Fruit fly (Drosophila melanogaster): ENCODE measurements around the gene shps.

The shps gene

DNA sequence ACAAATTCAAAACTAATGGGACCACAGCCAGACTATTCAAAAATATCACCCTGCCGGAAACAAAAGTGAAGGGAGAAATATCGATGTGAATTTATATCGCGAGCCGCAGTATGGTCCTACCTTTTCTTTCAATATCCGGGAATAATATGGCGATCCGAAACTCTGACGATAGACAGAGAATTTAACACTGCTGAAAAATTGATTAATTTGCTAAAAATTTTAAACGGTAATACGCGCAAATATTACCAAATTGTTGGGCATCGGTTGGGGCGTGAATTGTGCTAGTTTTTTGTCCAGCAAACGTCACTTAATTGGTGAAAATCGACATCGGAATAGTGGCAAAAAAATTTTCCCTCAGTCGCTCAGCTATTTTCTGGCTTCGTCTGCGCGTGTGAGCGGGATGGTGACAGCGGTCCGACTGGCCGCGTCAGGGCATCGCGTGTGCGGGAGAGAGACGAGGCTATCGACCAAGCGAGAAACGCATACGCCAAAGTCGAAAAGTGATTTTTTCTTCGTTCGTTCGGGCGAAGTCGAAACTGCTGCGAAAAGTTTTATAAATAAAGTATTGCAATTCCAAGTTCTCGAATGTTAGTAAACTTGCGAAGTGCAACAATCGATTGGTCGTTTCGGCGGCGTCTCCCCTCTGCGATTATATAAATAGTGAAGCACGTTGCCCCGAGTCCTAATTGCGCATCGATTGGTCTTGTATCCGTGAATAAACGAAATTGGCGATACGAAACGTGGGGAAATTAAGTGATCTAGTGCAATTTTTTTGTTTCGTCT is 48.8 kb upstream of the shps start, which contains the start of gene mask (continued):
- TF ChIP-seq CG14014 (GFP tag; IDR thresholded peaks at IDR 0.05) (peak; percentile 75), pan (optimal IDR thresholded peaks at IDR 0.05) (no peak), pan (GFP tag; optimal IDR thresholded peaks at IDR 0.05 in 1 of 2, IDR thresholded peaks at IDR 0.05 in 1 of 2) (peak in 1 of 2 experiments; percentile 80), CG10543 (GFP tag; optimal IDR thresholded peaks at IDR 0.05) (peak; percentile 92), danr (GFP tag; IDR thresholded peaks at IDR 0.05) (peak; percentile 16; the same call in 1 of the 2 replicates), CG6272 (GFP tag; IDR thresholded peaks at IDR 0.05) (peak; percentile 66), Hr78 (GFP tag; optimal IDR thresholded peaks at IDR 0.05) (no peak), CG10366 (GFP tag; IDR thresholded peaks at IDR 0.05) (peak; percentile 76), CG18764 (GFP tag; optimal IDR thresholded peaks at IDR 0.05) (peak; percentile 57), CG12659 (GFP tag; optimal IDR thresholded peaks at IDR 0.05) (peak; percentile 89), NfI (GFP tag; optimal IDR thresholded peaks at IDR 0.05) (peak; percentile 93), br (optimal IDR thresholded peaks at IDR 0.05) (no peak), onecut (GFP tag; IDR thresholded peaks at IDR 0.05) (peak; percentile 74), sisA (GFP tag; IDR thresholded peaks at IDR 0.05) (peak; percentile 31; the same call in 1 of the 2 replicates), CG11247 (GFP tag; IDR thresholded peaks at IDR 0.05) (peak; percentile 87), sim (GFP tag; IDR thresholded peaks at IDR 0.05) (peak; percentile 66), ash1 (GFP tag; optimal IDR thresholded peaks at IDR 0.05) (peak; percentile 90), cg (GFP tag; optimal IDR thresholded peaks at IDR 0.05) (peak; percentile 52), CG31388 (GFP tag; optimal IDR thresholded peaks at IDR 0.05) (no peak), lbe (GFP tag; optimal IDR thresholded peaks at IDR 0.05) (peak; percentile 52), ap (GFP tag; IDR thresholded peaks at IDR 0.05) (peak; percentile 69; the same call in 1 of the 2 replicates), Scr (GFP tag; IDR thresholded peaks at IDR 0.05; ENCODE audit: partially characterized antibody) (0 out of 2 replicates have a peak, but pooled peaks have one; percentile 5), NK7.1 (GFP tag; optimal IDR thresholded peaks at IDR 0.05) (peak; percentile 74), CG13775 (GFP tag; optimal IDR thresholded peaks at IDR 0.05) (peak; percentile 89), maf-S (GFP tag; optimal IDR thresholded peaks at IDR 0.05) (peak; percentile 63), CG3163 (GFP tag; optimal IDR thresholded peaks at IDR 0.05) (peak; percentile 71), stwl (tag; optimal IDR thresholded peaks at IDR 0.05) (peak; percentile 59), corto (GFP tag; optimal IDR thresholded peaks at IDR 0.05) (no peak), phol (tag; optimal IDR thresholded peaks at IDR 0.05) (peak; percentile 98), Rfx (GFP tag; IDR thresholded peaks at IDR 0.05) (peak; percentile 93), CG8924 (tag; optimal IDR thresholded peaks at IDR 0.05) (peak; percentile 32), grn (GFP tag; optimal IDR thresholded peaks at IDR 0.05) (peak; percentile 69), kni (GFP tag; optimal IDR thresholded peaks at IDR 0.05) (peak; percentile 70), slbo (GFP tag; IDR thresholded peaks at IDR 0.05) (peak; percentile 79), nerfin-2 (GFP tag; IDR thresholded peaks at IDR 0.05; ENCODE audit: partially characterized antibody) (no peak), btn (GFP tag; optimal IDR thresholded peaks at IDR 0.05) (peak; percentile 51), Six4 (GFP tag; optimal IDR thresholded peaks at IDR 0.05) (peak; percentile 52), CG6765 (GFP tag; optimal IDR thresholded peaks at IDR 0.05) (peak; percentile 87), cas (GFP tag; IDR thresholded peaks at IDR 0.05) (no peak; the same call in 1 of the 2 replicates), CG12236 (GFP tag; optimal IDR thresholded peaks at IDR 0.05) (peak; percentile 73), fu2 (GFP tag; optimal IDR thresholded peaks at IDR 0.05) (peak; percentile 78), bab2 (GFP tag; optimal IDR thresholded peaks at IDR 0.05) (peak; percentile 50), CG11504 (tag; optimal IDR thresholded peaks at IDR 0.05) (no peak), Dref (GFP tag; IDR thresholded peaks at IDR 0.05) (peak; percentile 58), CG6791 (GFP tag; IDR thresholded peaks at IDR 0.05; ENCODE audit: partially characterized antibody) (peak; percentile 50), nmo (GFP tag; optimal IDR thresholded peaks at IDR 0.05) (peak; percentile 49), Camta (GFP tag; optimal IDR thresholded peaks at IDR 0.05) (peak; percentile 84), gfzf (GFP tag; optimal IDR thresholded peaks at IDR 0.05) (peak; percentile 89), dmrt99B (tag; optimal IDR thresholded peaks at IDR 0.05) (no peak)

Measured in whole organism, embryonic.